Fruit fly (Drosophila melanogaster) whole organism, embryonic: ENCODE measurements around the gene CG17549.

Source experiments
- Ada2b ChIP-seq: fragments of 200-800 bp; sonication (Bioruptor generic); IDR thresholded peaks from 2 replicates; pipeline ENCODE4 v1.3.6; 2022; ENCODE audit warnings: missing biosample characterization, missing genetic modification characterization
- Atf-2 ChIP-seq: fragments of 200-800 bp; sonication (Bioruptor generic); optimal IDR thresholded peaks from 2 replicates; lab custom pipeline; 2016; ENCODE audit warnings: missing biosample characterization, missing genetic modification characterization
- Bdp1 ChIP-seq: fragments of 200-800 bp; sonication (Bioruptor generic); optimal IDR thresholded peaks from 3 replicates; lab custom pipeline; 2016; ENCODE audit warnings: missing biosample characterization, missing genetic modification characterization
- CG10959 ChIP-seq: fragments of 200-800 bp; sonication (Bioruptor generic); IDR thresholded peaks from 2 replicates; pipeline ENCODE4 v1.3.6; 2022; ENCODE audit warnings: missing biosample characterization, missing genetic modification characterization
- CG10979 ChIP-seq: fragments of 200-800 bp; sonication (Bioruptor generic); optimal IDR thresholded peaks from 2 replicates; lab custom pipeline; 2018; ENCODE audit warnings: missing biosample characterization, mild to moderate bottlenecking, missing genetic modification characterization, moderate library complexity
- CG12391 ChIP-seq: fragments of 200-800 bp; sonication (Bioruptor generic); optimal IDR thresholded peaks from 3 replicates; lab custom pipeline; 2018; ENCODE audit warnings: missing biosample characterization, mild to moderate bottlenecking, missing genetic modification characterization, moderate library complexity
- CG12659 ChIP-seq: fragments of 200-800 bp; sonication (Bioruptor generic); optimal IDR thresholded peaks from 3 replicates; lab custom pipeline; 2017; ENCODE audit warnings: mild to moderate bottlenecking, missing biosample characterization, missing genetic modification reagents, missing genetic modification characterization
- CG13287 ChIP-seq: fragments of 200-800 bp; sonication (Bioruptor generic); IDR thresholded peaks from 2 replicates; pipeline ENCODE4 v1.3.6; 2022; ENCODE audit warnings: missing biosample characterization, missing genetic modification characterization; ENCODE audit not compliant: partially characterized antibody
- CG14050 ChIP-seq: fragments of 200-800 bp; sonication (Bioruptor generic); IDR thresholded peaks from 3 replicates; pipeline ENCODE4 v1.3.6; 2022; ENCODE audit warnings: missing biosample characterization, missing genetic modification characterization
- CG15269 ChIP-seq: fragments of 200-800 bp; sonication (Bioruptor generic); optimal IDR thresholded peaks from 2 replicates; lab custom pipeline; 2018; ENCODE audit warnings: missing biosample characterization, mild to moderate bottlenecking, missing genetic modification characterization, moderate library complexity
- CG17186 ChIP-seq: fragments of 200-800 bp; sonication (Bioruptor generic); optimal IDR thresholded peaks from 3 replicates; lab custom pipeline; 2017; ENCODE audit warnings: missing biosample characterization, missing genetic modification reagents, missing genetic modification characterization
- CG17328 ChIP-seq: fragments of 200-800 bp; sonication (Bioruptor generic); IDR thresholded peaks from 2 replicates; pipeline ENCODE4 v1.3.6; 2022; ENCODE audit warnings: missing biosample characterization, missing genetic modification characterization
- CG30403 ChIP-seq: fragments of 200-800 bp; sonication (Bioruptor generic); optimal IDR thresholded peaks from 3 replicates; lab custom pipeline; 2016; ENCODE audit warnings: missing biosample characterization, missing genetic modification characterization
- CG3065 ChIP-seq: fragments of 200-800 bp; sonication (Bioruptor generic); optimal IDR thresholded peaks from 2 replicates; lab custom pipeline; 2016; ENCODE audit warnings: missing biosample characterization, missing genetic modification characterization
- CG33557 ChIP-seq: fragments of 200-800 bp; sonication (Bioruptor generic); optimal IDR thresholded peaks from 2 replicates; lab custom pipeline; 2019; ENCODE audit warnings: missing biosample characterization, mild to moderate bottlenecking, missing genetic modification characterization, moderate library complexity
- CG34224 ChIP-seq: fragments of 200-800 bp; sonication (Bioruptor generic); IDR thresholded peaks from 3 replicates; pipeline ENCODE4 v1.3.6; 2022; ENCODE audit warnings: missing biosample characterization, missing genetic modification characterization; ENCODE audit not compliant: partially characterized antibody
- CG4730 ChIP-seq: fragments of 200-800 bp; sonication (Bioruptor generic); IDR thresholded peaks from 2 replicates; pipeline ENCODE4 v1.3.6; 2022; ENCODE audit warnings: missing biosample characterization, missing genetic modification characterization
- CG5180 ChIP-seq: fragments of 200-800 bp; sonication (Bioruptor generic); optimal IDR thresholded peaks from 3 replicates; lab custom pipeline; 2017; ENCODE audit warnings: missing biosample characterization, missing genetic modification characterization, mild to moderate bottlenecking, moderate library complexity, missing genetic modification reagents
- CG6791 ChIP-seq: fragments of 200-800 bp; sonication (Bioruptor generic); IDR thresholded peaks from 3 replicates; pipeline ENCODE4 v1.3.6; 2022; ENCODE audit warnings: missing biosample characterization, missing genetic modification characterization; ENCODE audit not compliant: partially characterized antibody
- CG7963 ChIP-seq: fragments of 200-800 bp; sonication (Bioruptor generic); IDR thresholded peaks from 3 replicates; pipeline ENCODE4 v1.3.6; 2022; ENCODE audit warnings: missing biosample characterization, missing genetic modification characterization; ENCODE audit not compliant: partially characterized antibody
- CG8359 ChIP-seq: fragments of 200-800 bp; sonication (Bioruptor generic); optimal IDR thresholded peaks from 2 replicates; lab custom pipeline; 2017; ENCODE audit warnings: missing biosample characterization, mild to moderate bottlenecking, missing genetic modification characterization, borderline replicate concordance
- CoRest ChIP-seq: fragments of 200-800 bp; sonication (Bioruptor generic); optimal IDR thresholded peaks from 3 replicates; lab custom pipeline; 2018; ENCODE audit warnings: missing biosample characterization, mild to moderate bottlenecking, missing genetic modification characterization, moderate library complexity
- Deaf1 ChIP-seq: fragments of 200-800 bp; optimal IDR thresholded peaks from 3 replicates; lab custom pipeline; 2019; ENCODE audit warnings: missing biosample characterization, mild to moderate bottlenecking, missing genetic modification characterization, moderate library complexity
- H15 ChIP-seq: fragments of 200-800 bp; sonication (Bioruptor generic); IDR thresholded peaks from 3 replicates; pipeline ENCODE4 v1.3.6; 2022; ENCODE audit warnings: missing biosample characterization, missing genetic modification characterization
- H2.0 ChIP-seq: fragments of 200-800 bp; sonication (Bioruptor generic); IDR thresholded peaks from 2 replicates; pipeline ENCODE4 v1.3.6; 2022; ENCODE audit warnings: missing biosample characterization, missing genetic modification characterization
- Hr3 ChIP-seq: fragments of 200-800 bp; sonication (Bioruptor generic); optimal IDR thresholded peaks from 3 replicates; lab custom pipeline; 2016; ENCODE audit warnings: missing biosample characterization, missing genetic modification characterization
- Hsf ChIP-seq: fragments of 200-800 bp; sonication (Bioruptor generic); optimal IDR thresholded peaks from 3 replicates; lab custom pipeline; 2016; ENCODE audit warnings: missing biosample characterization, missing genetic modification characterization
- Mes4 ChIP-seq: fragments of 200-800 bp; sonication (Bioruptor generic); optimal IDR thresholded peaks from 2 replicates; lab custom pipeline; 2016; ENCODE audit warnings: missing biosample characterization, missing genetic modification characterization
- Rx ChIP-seq: fragments of 200-800 bp; sonication (Bioruptor generic); IDR thresholded peaks from 2 replicates; pipeline ENCODE4 v1.3.6; 2022; ENCODE audit warnings: missing biosample characterization, missing genetic modification characterization
- ase ChIP-seq: fragments of 200-800 bp; sonication (Bioruptor generic); IDR thresholded peaks from 3 replicates; pipeline ENCODE4 v1.3.6; 2022; ENCODE audit warnings: missing biosample characterization, missing genetic modification characterization
- ewg ChIP-seq: fragments of 200-800 bp; sonication (Bioruptor generic); optimal IDR thresholded peaks from 3 replicates; lab custom pipeline; 2017; ENCODE audit warnings: mild to moderate bottlenecking, missing biosample characterization, missing genetic modification reagents, missing genetic modification characterization
- eyg ChIP-seq: fragments of 200-800 bp; sonication (Bioruptor generic); optimal IDR thresholded peaks from 3 replicates; lab custom pipeline; 2016; ENCODE audit warnings: missing biosample characterization, missing genetic modification characterization
- fd3F ChIP-seq: fragments of 200-800 bp; sonication (Bioruptor generic); optimal IDR thresholded peaks from 2 replicates; lab custom pipeline; 2018; ENCODE audit warnings: missing biosample characterization, mild to moderate bottlenecking, missing genetic modification characterization, moderate library complexity
- gce ChIP-seq: fragments of 200-800 bp; sonication (Bioruptor generic); IDR thresholded peaks from 3 replicates; pipeline ENCODE4 v1.3.6; 2022; ENCODE audit warnings: missing biosample characterization, missing genetic modification characterization
- gem ChIP-seq: fragments of 200-800 bp; sonication (Bioruptor generic); optimal IDR thresholded peaks from 2 replicates; lab custom pipeline; 2019; ENCODE audit warnings: missing biosample characterization, mild to moderate bottlenecking, missing genetic modification characterization, moderate library complexity
- gro ChIP-seq: fragments of 200-800 bp; sonication (Bioruptor generic); optimal IDR thresholded peaks from 2 replicates; lab custom pipeline; 2016; ENCODE audit warnings: missing biosample characterization, missing genetic modification characterization
- ham ChIP-seq: fragments of 200-800 bp; sonication (Bioruptor generic); IDR thresholded peaks from 2 replicates; pipeline ENCODE4 v1.3.6; 2022; ENCODE audit warnings: missing biosample characterization, missing genetic modification characterization
- inv ChIP-seq: fragments of 200-800 bp; sonication (Bioruptor generic); IDR thresholded peaks from 2 replicates; pipeline ENCODE4 v1.3.6; 2022; ENCODE audit warnings: missing biosample characterization, missing genetic modification characterization; ENCODE audit not compliant: partially characterized antibody
- lola ChIP-seq, 3 experiments: fragments of >200 bp in 2 of 3; fragments of 200-800 bp in 1 of 3; sonication (Bioruptor generic) in 1 of 3; optimal IDR thresholded peaks; 2 replicates each; lab custom pipeline; 2017 to 2019; ENCODE audit warnings: missing biosample characterization in 3 of 3, missing genetic modification characterization in 3 of 3, mild to moderate bottlenecking in 1 of 3, moderate library complexity in 1 of 3
- mld ChIP-seq: fragments of 200-800 bp; sonication (Bioruptor generic); IDR thresholded peaks from 3 replicates; pipeline ENCODE4 v1.3.6; 2022; ENCODE audit warnings: missing biosample characterization, missing genetic modification characterization; ENCODE audit not compliant: partially characterized antibody
- nmo ChIP-seq: fragments of 200-800 bp; sonication (Bioruptor generic); optimal IDR thresholded peaks from 2 replicates; lab custom pipeline; 2018; ENCODE audit warnings: missing biosample characterization, mild to moderate bottlenecking, missing genetic modification characterization, moderate library complexity
- prd ChIP-seq, 3 experiments: fragments of >200 bp in 2 of 3; fragments of 200-800 bp in 1 of 3; sonication (Bioruptor generic) in 1 of 3; optimal IDR thresholded peaks in 2 of 3; IDR thresholded peaks in 1 of 3; 2 replicates in 2 of 3; 3 replicates in 1 of 3; pipeline versions ENCODE4 v1.3.6 to Lab custom; 2017 to 2022; ENCODE audit warnings: missing biosample characterization in 1 of 3, missing genetic modification characterization in 1 of 3
- sens ChIP-seq: fragments of 200-800 bp; sonication (Bioruptor generic); peaks from one replicate; lab custom pipeline; 2016; ENCODE audit warnings: missing biosample characterization, missing genetic modification characterization
- sisA ChIP-seq: fragments of 200-800 bp; sonication (Bioruptor generic); IDR thresholded peaks from 2 replicates; pipeline ENCODE4 v1.3.6; 2022; ENCODE audit warnings: missing biosample characterization, missing genetic modification characterization
- stwl ChIP-seq: fragments of 200-800 bp; sonication (Bioruptor generic); optimal IDR thresholded peaks from 3 replicates; lab custom pipeline; 2018; ENCODE audit warnings: missing biosample characterization, mild to moderate bottlenecking, missing genetic modification characterization, moderate library complexity
- tap ChIP-seq: fragments of 200-800 bp; optimal IDR thresholded peaks from 3 replicates; lab custom pipeline; 2019; ENCODE audit warnings: missing biosample characterization, mild to moderate bottlenecking, missing genetic modification characterization, moderate library complexity
- tin ChIP-seq: fragments of 200-800 bp; sonication (Bioruptor generic); optimal IDR thresholded peaks from 3 replicates; lab custom pipeline; 2016; ENCODE audit warnings: missing biosample characterization, missing genetic modification characterization
- tup ChIP-seq: fragments of 200-800 bp; sonication (Bioruptor generic); optimal IDR thresholded peaks from 2 replicates; lab custom pipeline; 2016; ENCODE audit warnings: missing biosample characterization, mild to moderate bottlenecking, missing genetic modification characterization, moderate library complexity
- wdn ChIP-seq: fragments of 200-800 bp; sonication (Bioruptor generic); IDR thresholded peaks from 2 replicates; pipeline ENCODE4 v1.3.6; 2022; ENCODE audit warnings: missing biosample characterization, missing genetic modification characterization

The CG17549 gene

dm6 chr2L:19342018-19342417 is 47.9 kb downstream of the CG17549 start (continued):
- TF ChIP-seq CG33557 = peak; percentile 34
- TF ChIP-seq wdn (GFP tag; lab: Robert Waterston, UW) = no peak
- TF ChIP-seq CG34224 = no peak
- TF ChIP-seq H15 (GFP tag; lab: Robert Waterston, UW) = peak; percentile 52; the same call in 1 of the 3 replicates
- peak; percentile 26 for TF ChIP-seq Hr3 (GFP tag; lab: Kevin White, UChicago)
- peak; percentile 60 for TF ChIP-seq CG12391 (tag; lab: Kevin White, UChicago)
- peak; percentile 41 for TF ChIP-seq tap (tag; lab: Kevin White, UChicago)
- peak; percentile 49 for TF ChIP-seq CG30403
- TF ChIP-seq CG17186 (GFP tag; lab: Kevin White, UChicago) = no peak
- TF ChIP-seq Bdp1 (GFP tag; lab: Kevin White, UChicago) = peak; percentile 5
- TF ChIP-seq Deaf1 (tag; lab: Kevin White, UChicago) = no peak
- no peak for TF ChIP-seq fd3F (GFP tag; lab: Kevin White, UChicago)
- TF ChIP-seq CG13287 (GFP tag; lab: Robert Waterston, UW) = no peak
- TF ChIP-seq CG5180 (GFP tag; lab: Kevin White, UChicago) = peak; percentile 55
- TF ChIP-seq eyg (GFP tag; lab: Kevin White, UChicago) = no peak
- TF ChIP-seq Hsf (GFP tag; lab: Kevin White, UChicago) = no peak
- TF ChIP-seq CG10959 (GFP tag; lab: Robert Waterston, UW) = peak; percentile 50; the same call in 1 of the 2 replicates
- TF ChIP-seq CG12659 (GFP tag; lab: Kevin White, UChicago) = peak; percentile 1
- TF ChIP-seq tup (GFP tag; lab: Kevin White, UChicago) = no peak
- TF ChIP-seq Ada2b (GFP tag; lab: Robert Waterston, UW) = no peak
- TF ChIP-seq gce (GFP tag; lab: Robert Waterston, UW) = no peak
- TF ChIP-seq Rx (GFP tag; lab: Robert Waterston, UW) = 0 out of 2 replicates have a peak, but pooled peaks have one; percentile 35
- no peak for TF ChIP-seq prd (optimal IDR thresholded peaks at IDR 0.05; lab: Kevin White, UChicago)
- peak; percentile 52; the same call in 1 of the 3 replicates for TF ChIP-seq prd (GFP tag; IDR thresholded peaks at IDR 0.05; lab: Robert Waterston, UW)
- TF ChIP-seq CG3065 (GFP tag; lab: Kevin White, UChicago) = no peak
- TF ChIP-seq nmo (GFP tag; lab: Kevin White, UChicago) = peak; percentile 36
- TF ChIP-seq CG4730 (GFP tag; lab: Robert Waterston, UW) = no peak
- peak; percentile 66 for TF ChIP-seq CG17328 (GFP tag; lab: Robert Waterston, UW)
- TF ChIP-seq sens (GFP tag; lab: Kevin White, UChicago) = peak; percentile 78
- peak; percentile 10 for TF ChIP-seq CG8359 (GFP tag; lab: Kevin White, UChicago)
- TF ChIP-seq ewg (GFP tag; lab: Kevin White, UChicago) = no peak
- TF ChIP-seq CG6791 (GFP tag; lab: Robert Waterston, UW) = no peak
- TF ChIP-seq ham (GFP tag; lab: Robert Waterston, UW) = no peak
- TF ChIP-seq mld (GFP tag; lab: Robert Waterston, UW) = no peak
- TF ChIP-seq CoRest = peak; percentile 37
- no peak for TF ChIP-seq gro (GFP tag; lab: Kevin White, UChicago)
- no peak for TF ChIP-seq CG15269 (tag; lab: Kevin White, UChicago)
- no peak for TF ChIP-seq CG14050 (GFP tag; lab: Robert Waterston, UW)
- peak; percentile 73 for TF ChIP-seq gem (tag; lab: Kevin White, UChicago)
- TF ChIP-seq lola (GFP tag; optimal IDR thresholded peaks at IDR 0.05; lab: Kevin White, UChicago) = peak in 1 of 3 experiments; percentile 68
- peak; percentile 6 for TF ChIP-seq stwl
- TF ChIP-seq ase (GFP tag; lab: Robert Waterston, UW) = no peak
- TF ChIP-seq H2.0 = peak; percentile 45; the same call in 1 of the 2 replicates
- TF ChIP-seq tin (GFP tag; lab: Kevin White, UChicago) = peak; percentile 16
- TF ChIP-seq CG10979 (tag; lab: Kevin White, UChicago) = peak; percentile 81
- no peak for TF ChIP-seq CG7963
- no peak for TF ChIP-seq sisA (GFP tag; lab: Robert Waterston, UW)
- no peak for TF ChIP-seq Mes4
- peak; percentile 28 for TF ChIP-seq Atf-2 (GFP tag; lab: Kevin White, UChicago)
- no peak for TF ChIP-seq inv
